Fruit fly (Drosophila melanogaster): ENCODE data around the gene Pdss2.

The Pdss2 gene

DNA sequence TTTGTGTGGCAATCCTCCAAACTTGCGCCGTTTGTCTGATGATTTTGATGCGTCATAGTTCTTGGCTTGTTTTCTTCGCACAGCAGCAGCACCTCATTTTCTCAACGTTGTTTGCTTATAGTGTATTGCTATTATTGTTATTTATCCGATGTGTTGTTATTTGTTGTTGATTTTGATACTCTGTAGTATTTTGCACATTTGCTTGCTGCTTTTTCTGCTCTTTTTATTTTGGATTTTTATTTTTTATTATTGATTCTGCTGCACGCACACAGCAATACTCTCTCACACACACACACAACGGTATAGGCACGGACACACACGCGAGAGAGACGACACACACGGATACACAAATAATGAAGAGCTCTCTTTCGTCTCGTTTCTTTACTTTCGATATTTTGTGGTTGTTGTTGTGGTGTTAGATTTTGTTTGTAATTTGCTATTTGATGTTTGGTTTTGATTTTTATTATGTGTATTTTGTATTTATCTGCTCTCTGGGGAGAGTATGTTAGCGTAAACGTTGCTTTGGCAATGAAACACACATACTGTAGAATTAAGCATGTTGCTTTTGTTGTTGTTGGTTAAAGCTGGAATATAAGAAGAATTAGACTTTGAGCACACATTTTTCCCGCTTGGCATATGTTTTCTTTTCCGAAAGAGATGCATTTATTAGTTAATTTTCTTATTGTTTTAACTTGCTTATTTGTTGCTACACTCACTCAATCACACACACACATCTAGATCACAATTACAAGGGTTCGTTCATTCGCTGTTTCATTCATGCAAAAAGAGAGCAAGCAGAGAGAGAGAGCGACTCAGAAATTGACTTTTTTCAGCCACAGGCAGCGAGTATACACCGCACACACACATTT lies 2.5 kb upstream of the Pdss2 start (continued):
- TF ChIP-seq z (GFP tag; IDR thresholded peaks at IDR 0.05) (peak; percentile 59; the same call in 2 of the 3 replicates), nmo (GFP tag; optimal IDR thresholded peaks at IDR 0.05) (no peak), Fer1 (GFP tag; optimal IDR thresholded peaks at IDR 0.05) (peak; percentile 6), tll (GFP tag; optimal IDR thresholded peaks at IDR 0.05) (peak in 1 of 2 experiments; percentile 61), onecut (GFP tag; IDR thresholded peaks at IDR 0.05) (peak; percentile 73), CG17568 (GFP tag; optimal IDR thresholded peaks at IDR 0.05) (peak; percentile 5), CG32767 (GFP tag; IDR thresholded peaks at IDR 0.05) (0 out of 2 replicates have a peak, but pooled peaks have one; percentile 37), Deaf1 (tag; optimal IDR thresholded peaks at IDR 0.05) (peak; percentile 0), Med (GFP tag) (peak; percentile 33), CG12155 (GFP tag; optimal IDR thresholded peaks at IDR 0.05) (peak; percentile 21), CG11695 (GFP tag; IDR thresholded peaks at IDR 0.05) (0 out of 3 replicates have a peak, but pooled peaks have one; percentile 18), salm (tag; optimal IDR thresholded peaks at IDR 0.05) (no peak), Dbx (GFP tag; IDR thresholded peaks at IDR 0.05) (peak; percentile 55; the same call in 1 of the 3 replicates), kni (GFP tag; optimal IDR thresholded peaks at IDR 0.05) (peak; percentile 56), CG2120 (GFP tag; optimal IDR thresholded peaks at IDR 0.05) (peak; percentile 32), chinmo (GFP tag; IDR thresholded peaks at IDR 0.05; ENCODE audit: partially characterized antibody) (0 out of 4 replicates have a peak, but pooled peaks have one; percentile 26), ara (GFP tag; IDR thresholded peaks at IDR 0.05) (peak; percentile 9; the same call in 1 of the 2 replicates), CG4424 (GFP tag; optimal IDR thresholded peaks at IDR 0.05) (peak; percentile 7), bsh (GFP tag; optimal IDR thresholded peaks at IDR 0.05) (peak in 1 of 2 experiments; percentile 30), tin (GFP tag; optimal IDR thresholded peaks at IDR 0.05) (no peak), E2f2 (GFP tag; IDR thresholded peaks at IDR 0.05) (no peak), CG31224 (GFP tag; IDR thresholded peaks at IDR 0.05) (peak; percentile 82), CG12219 (GFP tag; optimal IDR thresholded peaks at IDR 0.05) (no peak), D (optimal IDR thresholded peaks at IDR 0.05) (no peak), D (GFP tag; optimal IDR thresholded peaks at IDR 0.05) (no peak), CG7271 (tag; optimal IDR thresholded peaks at IDR 0.05) (no peak), CG13296 (GFP tag; optimal IDR thresholded peaks at IDR 0.05) (peak; percentile 9), crol (GFP tag; IDR thresholded peaks at IDR 0.05) (0 out of 2 replicates have a peak, but pooled peaks have one; percentile 5), al (GFP tag; IDR thresholded peaks at IDR 0.05) (no peak)

- TF ChIP-seq Neu2 (GFP tag; optimal IDR thresholded peaks at IDR 0.05; ENCODE audit: borderline replicate concordance) (no peak), unc-4 (GFP tag; IDR thresholded peaks at IDR 0.05; ENCODE audit: partially characterized antibody) (0 out of 2 replicates have a peak, but pooled peaks have one; percentile 30), Trl (optimal IDR thresholded peaks at IDR 0.05) (peak; percentile 98 to 100), Trl (GFP tag; optimal IDR thresholded peaks at IDR 0.05) (peak; percentile 74), tna (GFP tag; IDR thresholded peaks at IDR 0.05; ENCODE audit: partially characterized antibody) (peak; percentile 39; the same call in 1 of the 2 replicates), Fer2 (tag; optimal IDR thresholded peaks at IDR 0.05) (no peak), Meics (GFP tag; optimal IDR thresholded peaks at IDR 0.05) (peak; percentile 32), oc (tag; optimal IDR thresholded peaks at IDR 0.05) (peak; percentile 1), CG6254 (GFP tag; optimal IDR thresholded peaks at IDR 0.05) (no peak), mld (GFP tag; IDR thresholded peaks at IDR 0.05; ENCODE audit: partially characterized antibody) (no peak), CG13123 (GFP tag; optimal IDR thresholded peaks at IDR 0.05) (no peak), maf-S (GFP tag; optimal IDR thresholded peaks at IDR 0.05) (no peak), ci (GFP tag; IDR thresholded peaks at IDR 0.05) (peak; percentile 62; the same call in 1 of the 3 replicates), Dbx (GFP tag; IDR thresholded peaks at IDR 0.05) (peak; percentile 26; the same call in 1 of the 3 replicates), ranshi (GFP tag; IDR thresholded peaks at IDR 0.05) (peak; percentile 16; the same call in 1 of the 2 replicates), Dek (tag; optimal IDR thresholded peaks at IDR 0.05) (peak; percentile 16), Adf1 (GFP tag; IDR thresholded peaks at IDR 0.05) (peak; percentile 68), bab2 (GFP tag; optimal IDR thresholded peaks at IDR 0.05) (no peak), CG11398 (GFP tag; optimal IDR thresholded peaks at IDR 0.05) (no peak)
These were observed 1.4 kb upstream of the Pdss2 start for dm6 chr3L:21026025-21026916.
